Fruit fly (Drosophila melanogaster) whole organism: ENCODE measurements around the gene Ythdf.

ENCODE experiments used
- CG8478 ChIP-seq: fragments of >200 bp; optimal IDR thresholded peaks from 2 replicates; lab custom pipeline; 2018; ENCODE audit warnings: inconsistent platforms
- Dll ChIP-seq: fragments of >200 bp; optimal IDR thresholded peaks from 2 replicates; lab custom pipeline; 2017
- EcR ChIP-seq, 2 experiments: fragments of >200 bp; optimal IDR thresholded peaks; 2 replicates each; lab custom pipeline; 2017; ENCODE audit warnings: missing biosample characterization in 2 of 2, missing genetic modification characterization in 2 of 2, missing genetic modification reagents in 2 of 2
- pan ChIP-seq: fragments of >200 bp; optimal IDR thresholded peaks from 2 replicates; lab custom pipeline; 2017
- psq ChIP-seq: fragments of >200 bp; optimal IDR thresholded peaks from 2 replicates; lab custom pipeline; 2017
- usp ChIP-seq: fragments of >200 bp; optimal IDR thresholded peaks from 2 replicates; lab custom pipeline; 2017; ENCODE audit warnings: missing biosample characterization, missing genetic modification characterization, mixed read lengths

dm6 chr3R:24997287-24997686 lies 41.8 kb downstream of the Ythdf start:
- no peak for TF ChIP-seq psq (lab: Kevin White, UChicago)
- TF ChIP-seq CG8478 (lab: Kevin White, UChicago) = no peak
- no peak for TF ChIP-seq usp (GFP tag; lab: Kevin White, UChicago)
- no peak for TF ChIP-seq EcR (GFP tag; optimal IDR thresholded peaks at IDR 0.05; lab: Kevin White, UChicago)
- no peak for TF ChIP-seq Dll (lab: Kevin White, UChicago)
- TF ChIP-seq pan (lab: Kevin White, UChicago) = no peak
